Worm (Caenorhabditis elegans) whole organism, L4 larva: Measurements from ENCODE around the gene F35C11.5.

Source experiments
- F37D6.2 ChIP-seq: sonication (generic microtip); optimal IDR thresholded peaks from 2 replicates; lab custom pipeline; 2016; ENCODE audit warnings: mild to moderate bottlenecking, missing genetic modification characterization, missing compliant biosample characterization
- T20F7.1 ChIP-seq: fragments of 200-800 bp; sonication (Bioruptor generic); optimal IDR thresholded peaks from 2 replicates; lab custom pipeline; 2018; ENCODE audit warnings: mild to moderate bottlenecking, missing genetic modification characterization, missing compliant biosample characterization
- T26A8.4 ChIP-seq: fragments of 200-800 bp; sonication (Bioruptor generic); IDR thresholded peaks from 2 replicates; pipeline ENCODE4 v1.3.6; 2022; ENCODE audit warnings: missing genetic modification characterization, missing compliant biosample characterization
- Y5F2A.4 ChIP-seq: fragments of 200-800 bp; sonication (Bioruptor generic); optimal IDR thresholded peaks from 2 replicates; lab custom pipeline; 2018; ENCODE audit warnings: mild to moderate bottlenecking, missing genetic modification characterization, missing compliant biosample characterization
- aha-1 ChIP-seq: fragments of 150-350 bp; peaks from one replicate; lab custom pipeline; 2014; ENCODE audit warnings: missing biosample characterization, missing genetic modification characterization
- aly-2 ChIP-seq: sonication (generic microtip); optimal IDR thresholded peaks from 2 replicates; lab custom pipeline; 2018; ENCODE audit warnings: missing biosample characterization, missing genetic modification characterization
- ama-1 ChIP-seq: fragments of 150-350 bp; optimal IDR thresholded peaks from 2 replicates; lab custom pipeline; 2014; ENCODE audit warnings: inconsistent platforms, mixed read lengths
- ceh-28 ChIP-seq: fragments of 150-350 bp; optimal IDR thresholded peaks from 2 replicates; lab custom pipeline; 2014; ENCODE audit warnings: missing biosample characterization, missing genetic modification reagents, missing genetic modification characterization
- ces-1 ChIP-seq: fragments of 150-350 bp; sonication (generic microtip); optimal IDR thresholded peaks from 4 replicates; lab custom pipeline; 2014; ENCODE audit warnings: missing biosample characterization, missing genetic modification reagents, missing genetic modification characterization
- ctbp-1 ChIP-seq: fragments of 200-800 bp; sonication (Bioruptor generic); IDR thresholded peaks from 2 replicates; pipeline ENCODE4 v1.3.6; 2022; ENCODE audit warnings: missing genetic modification reagents, missing genetic modification characterization, missing compliant biosample characterization
- daf-16 ChIP-seq, 3 experiments: sonication (generic microtip); optimal IDR thresholded peaks; 2 replicates each; lab custom pipeline; 2016 to 2017; ENCODE audit warnings: missing genetic modification characterization in 3 of 3, missing genetic modification reagents in 3 of 3, mild to moderate bottlenecking in 2 of 3, missing compliant biosample characterization in 2 of 3, missing biosample characterization in 1 of 3, moderate library complexity in 1 of 3
- daf-19 ChIP-seq: fragments of 200-800 bp; sonication (Bioruptor generic); conservative IDR thresholded peaks from 2 replicates; pipeline ENCODE4 v1.3.6; 2022; ENCODE audit warnings: missing genetic modification characterization, missing compliant biosample characterization
- dmd-6 ChIP-seq: fragments of 200-800 bp; sonication (Bioruptor generic); IDR thresholded peaks from 2 replicates; pipeline ENCODE4 v1.3.6; 2022; ENCODE audit warnings: missing genetic modification reagents, missing genetic modification characterization, missing compliant biosample characterization
- dve-1 ChIP-seq: sonication (generic microtip); optimal IDR thresholded peaks from 2 replicates; lab custom pipeline; 2017; ENCODE audit warnings: antibody characterized with exemption, mild to moderate bottlenecking, missing genetic modification characterization, missing compliant biosample characterization; ENCODE audit not compliant: insufficient read depth
- egl-43 ChIP-seq: fragments of 200-800 bp; sonication (Bioruptor generic); IDR thresholded peaks from 2 replicates; pipeline ENCODE4 v1.3.6; 2022; ENCODE audit warnings: missing genetic modification reagents, missing genetic modification characterization, missing compliant biosample characterization
- fkh-10 ChIP-seq: fragments of 150-350 bp; optimal IDR thresholded peaks from 2 replicates; lab custom pipeline; 2014; ENCODE audit warnings: missing biosample characterization, missing genetic modification reagents, missing genetic modification characterization
- hlh-11 ChIP-seq: fragments of 200-800 bp; sonication (Bioruptor generic); optimal IDR thresholded peaks from 2 replicates; lab custom pipeline; 2018; ENCODE audit warnings: mild to moderate bottlenecking, missing genetic modification characterization, missing compliant biosample characterization
- lin-13 ChIP-seq: fragments of 150-350 bp; optimal IDR thresholded peaks from 2 replicates; lab custom pipeline; 2014; ENCODE audit warnings: missing biosample characterization, missing genetic modification reagents, missing genetic modification characterization
- mdl-1 ChIP-seq, 2 experiments: fragments of 150-350 bp in 1 of 2; sonication (generic microtip) in 1 of 2; optimal IDR thresholded peaks; 2 replicates each; lab custom pipeline; 2014 to 2017; ENCODE audit warnings: missing biosample characterization in 2 of 2, missing genetic modification characterization in 2 of 2
- mdt-29 ChIP-seq: fragments of 200-800 bp; sonication (Bioruptor generic); IDR thresholded peaks from 2 replicates; pipeline ENCODE4 v1.3.6; 2022; ENCODE audit warnings: missing genetic modification reagents, missing genetic modification characterization, missing compliant biosample characterization
- nhr-25 ChIP-seq: sonication (generic microtip); optimal IDR thresholded peaks from 2 replicates; lab custom pipeline; 2017; ENCODE audit warnings: missing genetic modification characterization, mild to moderate bottlenecking, missing compliant biosample characterization, antibody characterized with exemption, moderate library complexity, borderline replicate concordance; ENCODE audit not compliant: insufficient read depth
- nhr-28 ChIP-seq: fragments of 150-350 bp; optimal IDR thresholded peaks from 2 replicates; lab custom pipeline; 2014; ENCODE audit warnings: missing biosample characterization, missing genetic modification characterization
- nhr-48 ChIP-seq: sonication (generic microtip); optimal IDR thresholded peaks from 2 replicates; lab custom pipeline; 2016; ENCODE audit warnings: mild to moderate bottlenecking, missing genetic modification characterization, missing compliant biosample characterization
- nhr-77 ChIP-seq: fragments of 150-350 bp; optimal IDR thresholded peaks from 2 replicates; lab custom pipeline; 2014; ENCODE audit warnings: missing biosample characterization, missing genetic modification characterization
- pha-4 ChIP-seq, 2 experiments: fragments of 150-350 bp in 1 of 2; fragments of 200-800 bp in 1 of 2; sonication (Bioruptor generic) in 1 of 2; IDR thresholded peaks in 1 of 2; optimal IDR thresholded peaks in 1 of 2; 2 replicates each; pipeline versions ENCODE4 v1.3.6 to Lab custom; 2014 to 2022; ENCODE audit warnings: missing genetic modification characterization in 2 of 2, missing genetic modification reagents in 2 of 2, missing biosample characterization in 1 of 2, missing compliant biosample characterization in 1 of 2
- php-3 ChIP-seq: fragments of 200-800 bp; sonication (Bioruptor generic); IDR thresholded peaks from 2 replicates; pipeline ENCODE4 v1.3.6; 2022; ENCODE audit warnings: missing genetic modification reagents, missing genetic modification characterization, missing compliant biosample characterization
- pqm-1 ChIP-seq: sonication (generic microtip); optimal IDR thresholded peaks from 2 replicates; lab custom pipeline; 2017; ENCODE audit warnings: missing biosample characterization, missing genetic modification characterization
- rbr-2 ChIP-seq: sonication (generic microtip); optimal IDR thresholded peaks from 2 replicates; lab custom pipeline; 2016; ENCODE audit warnings: missing genotype, missing genetic modification characterization, missing compliant biosample characterization
- set-16 ChIP-seq: fragments of 200-800 bp; sonication (Bioruptor generic); IDR thresholded peaks from 2 replicates; pipeline ENCODE4 v1.3.6; 2022; ENCODE audit warnings: missing genetic modification reagents, missing genetic modification characterization, missing compliant biosample characterization
- skn-1 ChIP-seq: fragments of 150-350 bp; optimal IDR thresholded peaks from 2 replicates; lab custom pipeline; 2014; ENCODE audit warnings: missing biosample characterization, missing genetic modification characterization
- tra-1 ChIP-seq: fragments of 200-800 bp; sonication (Bioruptor generic); IDR thresholded peaks from 2 replicates; pipeline ENCODE4 v1.3.6; 2022; ENCODE audit warnings: missing genetic modification reagents, missing genetic modification characterization, missing compliant biosample characterization
- vab-7 ChIP-seq: fragments of 200-800 bp; sonication (Bioruptor generic); IDR thresholded peaks from 2 replicates; pipeline ENCODE4 v1.3.6; 2022; ENCODE audit warnings: missing genetic modification reagents, missing genetic modification characterization, missing compliant biosample characterization
- zfp-2 ChIP-seq: sonication (generic microtip); optimal IDR thresholded peaks from 2 replicates; lab custom pipeline; 2016; ENCODE audit warnings: mild to moderate bottlenecking, missing genetic modification characterization, missing compliant biosample characterization
- zfp-3 ChIP-seq: fragments of 200-800 bp; sonication (Bioruptor generic); conservative IDR thresholded peaks from 2 replicates; pipeline ENCODE4 v1.3.6; 2022; ENCODE audit warnings: missing genetic modification reagents, missing genetic modification characterization, missing compliant biosample characterization
- zip-2 ChIP-seq: fragments of 150-350 bp; optimal IDR thresholded peaks from 2 replicates; lab custom pipeline; 2014; ENCODE audit warnings: missing biosample characterization, missing genetic modification characterization
- ztf-11 ChIP-seq: fragments of 150-350 bp; optimal IDR thresholded peaks from 2 replicates; lab custom pipeline; 2014; ENCODE audit warnings: missing biosample characterization, missing genetic modification characterization

The F35C11.5 gene

DNA sequence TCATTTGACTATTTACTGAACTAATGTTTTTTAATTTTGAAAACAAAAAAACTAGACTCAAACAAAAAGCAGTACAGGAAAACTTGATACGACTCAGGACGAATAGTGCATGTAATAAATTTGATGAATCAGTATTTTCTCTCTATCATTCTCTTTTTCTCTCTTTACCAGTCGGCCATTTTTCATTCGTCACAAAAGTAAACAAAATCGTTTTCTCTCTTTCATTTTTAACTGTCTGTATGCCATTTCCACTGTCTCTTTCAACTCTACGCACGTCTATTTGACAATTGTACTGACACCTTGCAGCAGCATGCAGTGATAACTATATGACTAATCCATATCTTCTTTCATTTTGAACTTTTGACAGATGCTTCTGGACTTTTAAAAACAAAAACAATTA, 4.8 kb upstream of the F35C11.5 start, which contains the start of the genes F35C11.2 and F35C11.4:
Gene F35C11.2 (minus strand): TSS at position 90 of the 400 bp plus-strand sequence.
Gene F35C11.4 (plus strand): TSS at position 260 of the 400 bp plus-strand sequence.
- 0 out of 2 replicates have a peak, but pooled peaks have one; percentile 38 for TF ChIP-seq tra-1 (GFP tag; lab: Robert Waterston, UW)
- peak; percentile 89 for TF ChIP-seq dmd-6 (GFP tag; lab: Robert Waterston, UW)
- TF ChIP-seq dve-1 (tag; lab: Kevin White, UChicago): peak; percentile 79
- peak; percentile 31 for TF ChIP-seq nhr-48 (tag; lab: Kevin White, UChicago)
- no peak for TF ChIP-seq ceh-28 (tag; lab: Kevin White, UChicago)
- TF ChIP-seq T20F7.1 (GFP tag; lab: Kevin White, UChicago): peak; percentile 16
- TF ChIP-seq pha-4 (GFP tag; IDR thresholded peaks at IDR 0.05; lab: Robert Waterston, UW): no peak
- peak; percentile 25 for TF ChIP-seq pha-4 (tag; optimal IDR thresholded peaks at IDR 0.05; lab: Kevin White, UChicago)
- peak; percentile 64 for TF ChIP-seq pqm-1
- peak; percentile 70 for TF ChIP-seq nhr-28 (tag; lab: Kevin White, UChicago)
- peak; percentile 25 for TF ChIP-seq aha-1 (tag; lab: Kevin White, UChicago)
- no peak for TF ChIP-seq vab-7 (GFP tag; lab: Robert Waterston, UW)
- peak; percentile 80 for TF ChIP-seq hlh-11
- peak; percentile 43; the same call in 1 of the 2 replicates for TF ChIP-seq php-3 (GFP tag; lab: Robert Waterston, UW)
- TF ChIP-seq zfp-2 (tag; lab: Kevin White, UChicago): no peak
- TF ChIP-seq daf-16 (GFP tag; optimal IDR thresholded peaks at IDR 0.05; lab: Kevin White, UChicago): peak in 1 of 2 experiments; percentile 63
- TF ChIP-seq daf-16 (tag; optimal IDR thresholded peaks at IDR 0.05; lab: Kevin White, UChicago): peak; percentile 85

DNA sequence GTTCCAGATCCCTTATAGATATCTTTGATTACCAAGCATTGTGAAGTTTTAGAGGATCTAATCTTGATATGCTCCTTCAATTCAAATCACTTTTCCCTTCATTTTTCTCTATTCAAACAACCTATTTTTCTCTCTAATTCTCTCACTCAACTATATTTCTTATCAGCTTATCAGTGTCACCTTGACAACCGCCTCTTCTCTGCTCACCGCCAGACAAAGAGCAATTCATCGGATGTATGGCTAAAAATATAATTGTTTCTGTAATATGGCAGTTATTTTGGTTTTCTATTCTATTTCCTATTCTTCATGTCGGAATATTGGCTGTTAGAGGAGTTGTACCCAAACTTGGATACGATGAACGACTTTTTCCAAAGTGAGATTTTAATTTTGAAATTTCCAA, 3.8 kb upstream of the F35C11.5 start:
- TF ChIP-seq dve-1 (tag; lab: Kevin White, UChicago) (peak; percentile 28), fkh-10 (GFP tag; lab: Kevin White, UChicago) (no peak), zip-2 (no peak), mdl-1 (tag; optimal IDR thresholded peaks at IDR 0.05; lab: Kevin White, UChicago) (no peak), ama-1 (lab: Kevin White, UChicago) (no peak), ces-1 (no peak), nhr-28 (tag; lab: Kevin White, UChicago) (no peak), ztf-11 (tag; lab: Kevin White, UChicago) (no peak), daf-16 (GFP tag; optimal IDR thresholded peaks at IDR 0.05; lab: Kevin White, UChicago) (no peak), daf-16 (tag; optimal IDR thresholded peaks at IDR 0.05; lab: Kevin White, UChicago) (peak; percentile 4)

- TF ChIP-seq ctbp-1 (GFP tag; lab: Robert Waterston, UW): no peak
- TF ChIP-seq skn-1 (tag; lab: Kevin White, UChicago): no peak
- TF ChIP-seq zfp-3 (GFP tag; lab: Robert Waterston, UW): no peak
- no peak for TF ChIP-seq nhr-25 (tag; lab: Kevin White, UChicago)
- no peak for TF ChIP-seq Y5F2A.4 (GFP tag; lab: Kevin White, UChicago)
- no peak for TF ChIP-seq nhr-77
- TF ChIP-seq aha-1 (tag; lab: Kevin White, UChicago): no peak
- no peak for TF ChIP-seq fkh-10 (GFP tag; lab: Kevin White, UChicago)
- TF ChIP-seq F37D6.2 (tag; lab: Kevin White, UChicago): no peak
- no peak for TF ChIP-seq T26A8.4
- TF ChIP-seq daf-19 (GFP tag; lab: Robert Waterston, UW): no peak
- TF ChIP-seq vab-7 (GFP tag; lab: Robert Waterston, UW): no peak
Observed at ce11 chrII:8256013-8256412, 2.5 kb downstream of the F35C11.5 start, which contains the start of gene F35C11.7. Gene F35C11.7 (plus strand): TSS chrII:8256313.

ce11 chrII:8259038-8259437, 5.5 kb downstream of the F35C11.5 start, which contains the start of gene F35C11.6:
Gene F35C11.6 (minus strand): TSS chrII:8259138.
- TF ChIP-seq egl-43 (no peak), lin-13 (GFP tag; lab: Kevin White, UChicago) (no peak), zfp-3 (GFP tag; lab: Robert Waterston, UW) (no peak), ctbp-1 (GFP tag; lab: Robert Waterston, UW) (no peak), mdt-29 (no peak), aly-2 (tag; lab: Kevin White, UChicago) (no peak), rbr-2 (tag; lab: Kevin White, UChicago) (no peak), set-16 (no peak), F37D6.2 (tag; lab: Kevin White, UChicago) (no peak), hlh-11 (no peak), T20F7.1 (GFP tag; lab: Kevin White, UChicago) (no peak)
